Fruit fly (Drosophila melanogaster): ENCODE data around the gene KLHL18.

DNA sequence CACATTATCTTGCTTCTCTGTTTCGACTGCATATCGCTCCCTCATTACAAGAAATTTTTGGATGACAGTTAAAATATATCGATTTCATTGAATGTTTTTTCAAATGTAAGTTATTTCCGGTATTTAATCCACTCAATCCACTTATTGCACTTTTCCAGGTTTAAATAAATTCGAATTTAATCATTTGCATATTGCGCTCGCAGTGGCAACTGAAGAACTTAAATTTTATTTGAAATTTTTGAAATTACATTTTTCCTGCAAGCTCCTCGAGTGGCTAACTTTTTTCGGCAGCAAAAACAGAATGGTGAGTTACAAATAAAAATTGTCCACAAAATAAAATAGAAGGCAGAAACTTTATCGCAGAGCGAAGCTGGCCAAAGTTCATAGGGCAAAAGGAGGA, 21.4 kb upstream of the KLHL18 start, which contains the start of the genes CG31358, CG42504 and CG42505:
- TF ChIP-seq Sin3A (optimal IDR thresholded peaks at IDR 0.05): no peak
- TF ChIP-seq Myc (optimal IDR thresholded peaks at IDR 0.05): no peak
- no peak for TF ChIP-seq h (optimal IDR thresholded peaks at IDR 0.05)
- no peak for TF ChIP-seq psq (optimal IDR thresholded peaks at IDR 0.05)
- TF ChIP-seq ttk (optimal IDR thresholded peaks at IDR 0.05): no peak

Measured in Kc167 (cell line).